Worm (Caenorhabditis elegans): ENCODE measurements around the gene Y50E8A.6.

Gene Y50E8A.6

DNA sequence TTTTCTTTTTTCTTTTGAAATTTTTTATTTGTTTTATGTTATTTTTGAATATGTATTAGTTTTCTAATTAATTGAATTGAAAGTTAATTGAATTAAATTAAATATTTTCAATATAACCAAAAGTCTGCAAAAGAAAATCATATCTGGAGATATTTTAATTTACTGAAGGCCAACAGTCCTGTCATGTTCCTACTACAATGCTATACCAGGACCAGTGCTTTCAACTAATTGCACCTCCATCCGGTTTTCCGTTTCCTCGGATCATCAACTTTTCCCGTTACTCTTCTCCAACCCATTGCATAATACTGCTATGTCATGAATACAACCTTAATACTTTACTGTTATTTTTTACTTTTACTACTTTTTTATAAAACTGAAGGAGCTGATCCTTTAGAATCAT lies 28.8 kb downstream of the Y50E8A.6 start, which contains the start of gene R08A2.5:
Gene R08A2.5 (plus strand): TSS at position 301 of the 400 bp plus-strand sequence.
- no peak for TF ChIP-seq jun-1 (tag; optimal IDR thresholded peaks at IDR 0.05)
- no peak for TF ChIP-seq nhr-12 (tag; optimal IDR thresholded peaks at IDR 0.05)
- TF ChIP-seq lin-15B (tag; optimal IDR thresholded peaks at IDR 0.05) = no peak
- TF ChIP-seq skn-1 (tag; optimal IDR thresholded peaks at IDR 0.05) = no peak
- TF ChIP-seq nhr-11 (tag; optimal IDR thresholded peaks at IDR 0.05) = no peak
- no peak for TF ChIP-seq nhr-19 (GFP tag; conservative IDR thresholded peaks at IDR 0.05)
- no peak for TF ChIP-seq hlh-4 (tag; optimal IDR thresholded peaks at IDR 0.05)
- TF ChIP-seq xbp-1 (tag; optimal IDR thresholded peaks at IDR 0.05) = no peak
- TF ChIP-seq lin-35 (GFP tag; optimal IDR thresholded peaks at IDR 0.05) = no peak
- TF ChIP-seq unc-86 (tag; optimal IDR thresholded peaks at IDR 0.05) = no peak
- TF ChIP-seq unc-130 (tag; optimal IDR thresholded peaks at IDR 0.05) = no peak
- TF ChIP-seq aly-2 (tag; optimal IDR thresholded peaks at IDR 0.05) = no peak
- TF ChIP-seq lsy-2 (tag; optimal IDR thresholded peaks at IDR 0.05) = no peak
- no peak for TF ChIP-seq egl-13 (tag; optimal IDR thresholded peaks at IDR 0.05)
- no peak for TF ChIP-seq mab-9 (GFP tag; IDR thresholded peaks at IDR 0.05)
- TF ChIP-seq pax-3 (tag; optimal IDR thresholded peaks at IDR 0.05) = no peak
- TF ChIP-seq elt-2 (tag; optimal IDR thresholded peaks at IDR 0.05) = no peak
- no peak for TF ChIP-seq zag-1 (tag; optimal IDR thresholded peaks at IDR 0.05)
- TF ChIP-seq egl-27 (tag; optimal IDR thresholded peaks at IDR 0.05) = no peak

- no peak for TF ChIP-seq elt-3 (tag; optimal IDR thresholded peaks at IDR 0.05)
- TF ChIP-seq ceh-90 (tag; optimal IDR thresholded peaks at IDR 0.05) = no peak
- TF ChIP-seq mep-1 (tag; optimal IDR thresholded peaks at IDR 0.05) = no peak
- no peak for TF ChIP-seq nhr-77 (tag; optimal IDR thresholded peaks at IDR 0.05)
- no peak for TF ChIP-seq aha-1 (tag; optimal IDR thresholded peaks at IDR 0.05)
- TF ChIP-seq nhr-237 (tag; optimal IDR thresholded peaks at IDR 0.05) = no peak
- no peak for TF ChIP-seq rnt-1 (tag; optimal IDR thresholded peaks at IDR 0.05)
- no peak for TF ChIP-seq nhr-85 (tag)
- TF ChIP-seq unc-98 (GFP tag; IDR thresholded peaks at IDR 0.05) = no peak
- TF ChIP-seq lin-13 (GFP tag; optimal IDR thresholded peaks at IDR 0.05) = no peak
- no peak for TF ChIP-seq egl-27 (tag; optimal IDR thresholded peaks at IDR 0.05)
- TF ChIP-seq nhr-71 (tag; optimal IDR thresholded peaks at IDR 0.05) = no peak
- TF ChIP-seq alr-1 (tag; optimal IDR thresholded peaks at IDR 0.05; ENCODE audit: borderline replicate concordance) = no peak
- no peak for TF ChIP-seq ztf-11 (tag; optimal IDR thresholded peaks at IDR 0.05)
- no peak for TF ChIP-seq mdl-1 (tag; optimal IDR thresholded peaks at IDR 0.05)
- TF ChIP-seq unc-86 (tag; optimal IDR thresholded peaks at IDR 0.05) = no peak
- TF ChIP-seq hpl-2 (GFP tag; optimal IDR thresholded peaks at IDR 0.05) = no peak
- no peak for TF ChIP-seq lin-39 (tag; optimal IDR thresholded peaks at IDR 0.05)
- TF ChIP-seq unc-62 (GFP tag; optimal IDR thresholded peaks at IDR 0.05) = no peak
Measured at ce11 chrV:14711077-14711476, 30.1 kb downstream of the Y50E8A.6 start, which contains the start of gene ssp-33. TSS of gene ssp-33 (plus strand) at chrV:14711377.

ce11 chrV:14707958-14708357 lies 33.2 kb downstream of the Y50E8A.6 start, which contains the start of gene R08A2.9:
TSS of gene R08A2.9 (plus strand) at chrV:14708258.
- TF ChIP-seq nhr-71 (tag; optimal IDR thresholded peaks at IDR 0.05) (no peak), ztf-11 (tag; optimal IDR thresholded peaks at IDR 0.05) (no peak), sptf-1 (tag; optimal IDR thresholded peaks at IDR 0.05) (no peak), C04F5.9 (tag; optimal IDR thresholded peaks at IDR 0.05) (no peak), blmp-1 (tag; optimal IDR thresholded peaks at IDR 0.05) (no peak), nhr-47 (tag; optimal IDR thresholded peaks at IDR 0.05) (no peak), nhr-28 (tag; optimal IDR thresholded peaks at IDR 0.05) (no peak), sox-4 (tag; optimal IDR thresholded peaks at IDR 0.05) (no peak), nhr-11 (tag; optimal IDR thresholded peaks at IDR 0.05) (no peak)
